Fruit fly (Drosophila melanogaster) whole organism, embryonic: ENCODE data around the gene wek.

Source experiments
- ATbp ChIP-seq: fragments of 200-800 bp; sonication (Bioruptor generic); optimal IDR thresholded peaks from 2 replicates; lab custom pipeline; 2017; ENCODE audit warnings: missing biosample characterization, mild to moderate bottlenecking, missing genetic modification characterization, missing genetic modification reagents
- Atf-2 ChIP-seq: fragments of 200-800 bp; sonication (Bioruptor generic); optimal IDR thresholded peaks from 2 replicates; lab custom pipeline; 2016; ENCODE audit warnings: missing biosample characterization, missing genetic modification characterization
- B-H2 ChIP-seq: fragments of 200-800 bp; sonication (Bioruptor generic); optimal IDR thresholded peaks from 2 replicates; lab custom pipeline; 2018; ENCODE audit warnings: missing biosample characterization, mild to moderate bottlenecking, missing genetic modification characterization
- BEAF-32 ChIP-seq: fragments of 200-800 bp; sonication (Bioruptor generic); optimal IDR thresholded peaks from 3 replicates; lab custom pipeline; 2017; ENCODE audit warnings: missing biosample characterization, missing genetic modification characterization, mild to moderate bottlenecking, moderate library complexity, missing genetic modification reagents
- CG10979 ChIP-seq: fragments of 200-800 bp; sonication (Bioruptor generic); optimal IDR thresholded peaks from 2 replicates; lab custom pipeline; 2018; ENCODE audit warnings: missing biosample characterization, mild to moderate bottlenecking, missing genetic modification characterization, moderate library complexity
- CG13894 ChIP-seq: fragments of 200-800 bp; sonication (Bioruptor generic); optimal IDR thresholded peaks from 3 replicates; lab custom pipeline; 2018; ENCODE audit warnings: missing biosample characterization, mild to moderate bottlenecking, missing genetic modification characterization, moderate library complexity
- CG14441 ChIP-seq: fragments of 200-800 bp; sonication (Bioruptor generic); IDR thresholded peaks from 2 replicates; pipeline ENCODE4 v1.3.6; 2022; ENCODE audit warnings: missing biosample characterization, missing genetic modification characterization
- CG15011 ChIP-seq: fragments of 200-800 bp; sonication (Bioruptor generic); optimal IDR thresholded peaks from 3 replicates; lab custom pipeline; 2018; ENCODE audit warnings: missing biosample characterization, mild to moderate bottlenecking, missing genetic modification characterization
- CG17186 ChIP-seq: fragments of 200-800 bp; sonication (Bioruptor generic); optimal IDR thresholded peaks from 3 replicates; lab custom pipeline; 2017; ENCODE audit warnings: missing biosample characterization, missing genetic modification reagents, missing genetic modification characterization
- CG2120 ChIP-seq: fragments of 200-800 bp; sonication (Bioruptor generic); optimal IDR thresholded peaks from 3 replicates; lab custom pipeline; 2016; ENCODE audit warnings: missing biosample characterization, missing genetic modification characterization
- CG3065 ChIP-seq: fragments of 200-800 bp; sonication (Bioruptor generic); optimal IDR thresholded peaks from 2 replicates; lab custom pipeline; 2016; ENCODE audit warnings: missing biosample characterization, missing genetic modification characterization
- CG6854 ChIP-seq: fragments of 200-800 bp; sonication (Bioruptor generic); optimal IDR thresholded peaks from 3 replicates; lab custom pipeline; 2017; ENCODE audit warnings: missing biosample characterization, mild to moderate bottlenecking, missing genetic modification characterization
- CG7839 ChIP-seq: fragments of 200-800 bp; sonication (Bioruptor generic); optimal IDR thresholded peaks from 3 replicates; lab custom pipeline; 2018; ENCODE audit warnings: missing biosample characterization, mild to moderate bottlenecking, missing genetic modification characterization, moderate library complexity
- CG7987 ChIP-seq: fragments of 200-800 bp; sonication (Bioruptor generic); optimal IDR thresholded peaks from 2 replicates; lab custom pipeline; 2018; ENCODE audit warnings: missing biosample characterization, mild to moderate bottlenecking, missing genetic modification characterization, moderate library complexity
- CG8924 ChIP-seq: fragments of 200-800 bp; optimal IDR thresholded peaks from 3 replicates; lab custom pipeline; 2019; ENCODE audit warnings: missing biosample characterization, mild to moderate bottlenecking, missing genetic modification characterization, moderate library complexity
- CG9437 ChIP-seq: fragments of 200-800 bp; sonication (Bioruptor generic); optimal IDR thresholded peaks from 2 replicates; lab custom pipeline; 2018; ENCODE audit warnings: missing biosample characterization, mild to moderate bottlenecking, missing genetic modification characterization
- CTCF ChIP-seq: fragments of 200-800 bp; sonication (Bioruptor generic); optimal IDR thresholded peaks from 2 replicates; lab custom pipeline; 2017; ENCODE audit warnings: missing biosample characterization, mild to moderate bottlenecking, missing genetic modification characterization, moderate library complexity
- Dp ChIP-seq: fragments of 200-800 bp; sonication (Bioruptor generic); optimal IDR thresholded peaks from 2 replicates; lab custom pipeline; 2018; ENCODE audit warnings: missing biosample characterization, mild to moderate bottlenecking, missing genetic modification characterization, moderate library complexity
- E2f2 ChIP-seq: fragments of 200-800 bp; sonication (Bioruptor generic); IDR thresholded peaks from 2 replicates; pipeline ENCODE4 v1.3.6; 2022; ENCODE audit warnings: missing biosample characterization, missing genetic modification characterization
- Fer2 ChIP-seq: fragments of 200-800 bp; sonication (Bioruptor generic); optimal IDR thresholded peaks from 2 replicates; lab custom pipeline; 2018; ENCODE audit warnings: missing biosample characterization, mild to moderate bottlenecking, missing genetic modification characterization, moderate library complexity
- Gug ChIP-seq: fragments of 200-800 bp; sonication (Bioruptor generic); IDR thresholded peaks from 4 replicates; pipeline ENCODE4 v1.3.6; 2022; ENCODE audit warnings: missing biosample characterization, missing genetic modification characterization
- Pdp1 ChIP-seq, 2 experiments: fragments of 200-800 bp; sonication (Bioruptor generic); optimal IDR thresholded peaks; 3 replicates each; lab custom pipeline; 2016; ENCODE audit warnings: missing biosample characterization in 2 of 2, missing genetic modification characterization in 2 of 2, mild to moderate bottlenecking in 1 of 2, moderate library complexity in 1 of 2
- Vsx1 ChIP-seq: fragments of 200-800 bp; sonication (Bioruptor generic); optimal IDR thresholded peaks from 2 replicates; lab custom pipeline; 2017; ENCODE audit warnings: missing biosample characterization, mild to moderate bottlenecking, missing genetic modification characterization, missing genetic modification reagents
- cato ChIP-seq: fragments of 200-800 bp; sonication (Bioruptor generic); optimal IDR thresholded peaks from 2 replicates; lab custom pipeline; 2016; ENCODE audit warnings: missing biosample characterization, missing genetic modification characterization, borderline replicate concordance
- croc ChIP-seq: fragments of 200-800 bp; sonication (Bioruptor generic); conservative IDR thresholded peaks from 3 replicates; pipeline ENCODE4 v1.3.6; 2022; ENCODE audit warnings: missing biosample characterization, missing genetic modification characterization
- dm ChIP-seq: fragments of 200-800 bp; sonication (Bioruptor generic); optimal IDR thresholded peaks from 3 replicates; lab custom pipeline; 2016; ENCODE audit warnings: missing biosample characterization, missing genetic modification characterization
- jigr1 ChIP-seq: fragments of 200-800 bp; sonication (Bioruptor generic); IDR thresholded peaks from 3 replicates; pipeline ENCODE4 v1.3.6; 2022; ENCODE audit warnings: missing biosample characterization, missing genetic modification characterization
- prd ChIP-seq, 3 experiments: fragments of >200 bp in 2 of 3; fragments of 200-800 bp in 1 of 3; sonication (Bioruptor generic) in 1 of 3; optimal IDR thresholded peaks in 2 of 3; IDR thresholded peaks in 1 of 3; 2 replicates in 2 of 3; 3 replicates in 1 of 3; pipeline versions ENCODE4 v1.3.6 to Lab custom; 2017 to 2022; ENCODE audit warnings: missing biosample characterization in 1 of 3, missing genetic modification characterization in 1 of 3
- ranshi ChIP-seq: fragments of 200-800 bp; sonication (Bioruptor generic); IDR thresholded peaks from 2 replicates; pipeline ENCODE4 v1.3.6; 2022; ENCODE audit warnings: missing biosample characterization, missing genetic modification characterization
- rib ChIP-seq: fragments of 200-800 bp; sonication (Bioruptor generic); IDR thresholded peaks from 2 replicates; pipeline ENCODE4 v1.3.6; 2022; ENCODE audit warnings: missing biosample characterization, missing genetic modification characterization
- row ChIP-seq: fragments of 200-800 bp; sonication (Bioruptor generic); IDR thresholded peaks from 3 replicates; pipeline ENCODE4 v1.3.6; 2022; ENCODE audit warnings: missing biosample characterization, missing genetic modification characterization
- scrt ChIP-seq: fragments of 200-800 bp; sonication (Bioruptor generic); optimal IDR thresholded peaks from 2 replicates; lab custom pipeline; 2018; ENCODE audit warnings: missing biosample characterization, mild to moderate bottlenecking, missing genetic modification characterization, moderate library complexity
- sens ChIP-seq: fragments of 200-800 bp; sonication (Bioruptor generic); peaks from one replicate; lab custom pipeline; 2016; ENCODE audit warnings: missing biosample characterization, missing genetic modification characterization
- slou ChIP-seq: fragments of 200-800 bp; sonication (Bioruptor generic); optimal IDR thresholded peaks from 3 replicates; lab custom pipeline; 2016; ENCODE audit warnings: missing biosample characterization, missing genetic modification characterization
- sob ChIP-seq: fragments of 200-800 bp; sonication (Bioruptor generic); IDR thresholded peaks from 2 replicates; pipeline ENCODE4 v1.3.6; 2022; ENCODE audit warnings: missing biosample characterization, missing genetic modification characterization
- trem ChIP-seq: fragments of 200-800 bp; optimal IDR thresholded peaks from 3 replicates; lab custom pipeline; 2019; ENCODE audit warnings: missing biosample characterization, mild to moderate bottlenecking, missing genetic modification characterization, moderate library complexity

The wek gene

dm6 chr2L:15750523-15751258, 17.5 kb downstream of the wek start, which contains the start of gene ND-B17 (continued):
- TF ChIP-seq row, result peak; percentile 94
- no peak for TF ChIP-seq CG3065 (GFP tag; lab: Kevin White, UChicago)
- peak; percentile 42 for TF ChIP-seq CG8924
- peak; percentile 75 for TF ChIP-seq sob (GFP tag; lab: Robert Waterston, UW)
- TF ChIP-seq Atf-2 (GFP tag; lab: Kevin White, UChicago), result peak; percentile 43
- TF ChIP-seq scrt, result no peak
- TF ChIP-seq dm (GFP tag; lab: Kevin White, UChicago), result peak; percentile 50
- no peak for TF ChIP-seq CG7987 (GFP tag; lab: Kevin White, UChicago)
- TF ChIP-seq CG14441 (GFP tag; lab: Robert Waterston, UW), result peak; percentile 65

dm6 chr2L:15749313-15749712, 18.8 kb downstream of the wek start:
- TF ChIP-seq sens (peak; percentile 36), CG17186 (GFP tag; lab: Kevin White, UChicago) (no peak), rib (GFP tag; lab: Robert Waterston, UW) (0 out of 2 replicates have a peak, but pooled peaks have one; percentile 37)

- TF ChIP-seq Gug (GFP tag; lab: Robert Waterston, UW), result no peak
- no peak for TF ChIP-seq prd (optimal IDR thresholded peaks at IDR 0.05; lab: Kevin White, UChicago)
- TF ChIP-seq prd (GFP tag; IDR thresholded peaks at IDR 0.05; lab: Robert Waterston, UW), result no peak
- TF ChIP-seq CG15011 (GFP tag; lab: Kevin White, UChicago), result no peak
- no peak for TF ChIP-seq jigr1 (GFP tag; lab: Robert Waterston, UW)
- TF ChIP-seq CG13894 (tag; lab: Kevin White, UChicago), result no peak
- no peak for TF ChIP-seq CG2120 (GFP tag; lab: Kevin White, UChicago)
- peak in 1 of 2 experiments; percentile 61 for TF ChIP-seq Pdp1 (GFP tag; optimal IDR thresholded peaks at IDR 0.05; lab: Kevin White, UChicago)
- peak; percentile 56 for TF ChIP-seq Dp (GFP tag; lab: Kevin White, UChicago)
- TF ChIP-seq CG9437, result no peak
- peak; percentile 45 for TF ChIP-seq E2f2
- no peak for TF ChIP-seq CG10979 (tag; lab: Kevin White, UChicago)
- TF ChIP-seq cato, result no peak
- no peak for TF ChIP-seq Fer2 (tag; lab: Kevin White, UChicago)
- TF ChIP-seq ranshi, result no peak
- TF ChIP-seq croc (GFP tag; lab: Robert Waterston, UW), result no peak
- peak; percentile 76 for TF ChIP-seq sens
- TF ChIP-seq B-H2 (GFP tag; lab: Kevin White, UChicago), result no peak
- peak; percentile 45 for TF ChIP-seq trem (tag; lab: Kevin White, UChicago)
- no peak for TF ChIP-seq CG6854 (GFP tag; lab: Kevin White, UChicago)
- TF ChIP-seq CTCF (GFP tag; lab: Kevin White, UChicago), result peak; percentile 15
- TF ChIP-seq Vsx1 (GFP tag; lab: Kevin White, UChicago), result no peak
- TF ChIP-seq slou (GFP tag; lab: Kevin White, UChicago), result no peak
- peak; percentile 32 for TF ChIP-seq BEAF-32 (GFP tag; lab: Kevin White, UChicago)
- TF ChIP-seq CG7839 (tag; lab: Kevin White, UChicago), result no peak
- TF ChIP-seq ATbp (GFP tag; lab: Kevin White, UChicago), result no peak
Observed at dm6 chr2L:15748261-15748553, 19.9 kb downstream of the wek start.
